Fruit fly (Drosophila melanogaster): ENCODE data around the gene TwdlG.

Gene TwdlG

DNA sequence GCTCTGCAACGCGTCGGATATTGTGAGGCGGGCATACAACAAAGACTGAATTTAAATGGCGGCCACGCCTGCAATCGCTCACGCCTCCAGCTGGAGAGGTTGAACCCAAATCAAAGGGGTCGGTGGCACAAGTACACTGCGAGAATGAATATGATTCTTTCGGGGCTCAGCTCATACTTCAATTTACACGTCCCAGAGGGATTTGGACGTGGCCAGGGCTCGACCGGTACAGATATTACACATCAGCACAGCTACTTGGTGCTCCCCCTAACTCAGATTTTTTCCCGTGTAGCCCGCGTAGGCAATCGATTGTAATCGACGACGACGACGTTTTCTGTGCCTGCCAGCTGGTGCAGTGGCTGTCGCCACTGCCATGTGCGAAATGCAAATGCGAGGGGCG, 37.1 kb downstream of the TwdlG start (continued):
- TF ChIP-seq CG17829 (tag; optimal IDR thresholded peaks at IDR 0.05) (peak; percentile 73), CG6683 (GFP tag; optimal IDR thresholded peaks at IDR 0.05) (no peak), Nf-YB (GFP tag; optimal IDR thresholded peaks at IDR 0.05) (peak; percentile 22), CG11560 (tag; IDR thresholded peaks at IDR 0.05) (peak; percentile 68; the same call in 2 of the 3 replicates), zen2 (GFP tag; IDR thresholded peaks at IDR 0.05; ENCODE audit: partially characterized antibody) (no peak), ase (GFP tag; IDR thresholded peaks at IDR 0.05) (peak; percentile 87), Jarid2 (GFP tag; optimal IDR thresholded peaks at IDR 0.05) (no peak), CG13775 (GFP tag; optimal IDR thresholded peaks at IDR 0.05) (peak; percentile 12), Hmx (GFP tag; optimal IDR thresholded peaks at IDR 0.05) (no peak), pb (GFP tag; optimal IDR thresholded peaks at IDR 0.05) (peak; percentile 76), crp (GFP tag; optimal IDR thresholded peaks at IDR 0.05) (peak in 1 of 2 experiments; percentile 25), wek (GFP tag; optimal IDR thresholded peaks at IDR 0.05) (peak; percentile 37), ci (GFP tag; IDR thresholded peaks at IDR 0.05) (peak; percentile 95), Hr78 (GFP tag; optimal IDR thresholded peaks at IDR 0.05) (peak in 1 of 2 experiments; percentile 78), MESR4 (GFP tag; optimal IDR thresholded peaks at IDR 0.05) (no peak), dmrt99B (tag; optimal IDR thresholded peaks at IDR 0.05) (peak; percentile 91), trem (tag; optimal IDR thresholded peaks at IDR 0.05) (peak; percentile 31), PHDP (tag; optimal IDR thresholded peaks at IDR 0.05) (peak; percentile 61), CG3281 (GFP tag; optimal IDR thresholded peaks at IDR 0.05) (peak; percentile 55), bigmax (GFP tag; optimal IDR thresholded peaks at IDR 0.05) (no peak), bsh (GFP tag; optimal IDR thresholded peaks at IDR 0.05) (peak; percentile 25 to 76), croc (GFP tag; conservative IDR thresholded peaks at IDR 0.05) (peak; percentile 74), sr (GFP tag; IDR thresholded peaks at IDR 0.05) (peak; percentile 89; the same call in 2 of the 3 replicates), CG17186 (GFP tag; optimal IDR thresholded peaks at IDR 0.05) (peak; percentile 44), B-H2 (GFP tag; optimal IDR thresholded peaks at IDR 0.05) (no peak), twi (tag; optimal IDR thresholded peaks at IDR 0.05) (no peak), trh (GFP tag; optimal IDR thresholded peaks at IDR 0.05) (peak; percentile 1), fu2 (GFP tag; optimal IDR thresholded peaks at IDR 0.05) (peak; percentile 61), CG10979 (tag; optimal IDR thresholded peaks at IDR 0.05) (peak; percentile 67), Optix (GFP tag; IDR thresholded peaks at IDR 0.05) (peak; percentile 87), sqz (GFP tag; optimal IDR thresholded peaks at IDR 0.05) (peak; percentile 8), CG30020 (tag; optimal IDR thresholded peaks at IDR 0.05) (no peak), Hmr (GFP tag; optimal IDR thresholded peaks at IDR 0.05) (peak; percentile 62), gcm (GFP tag; optimal IDR thresholded peaks at IDR 0.05) (peak; percentile 37), CG3838 (GFP tag; optimal IDR thresholded peaks at IDR 0.05) (no peak), toy (GFP tag; IDR thresholded peaks at IDR 0.05) (peak; percentile 61; the same call in 1 of the 2 replicates), sens-2 (GFP tag; IDR thresholded peaks at IDR 0.05) (peak; percentile 69), Neu2 (GFP tag; optimal IDR thresholded peaks at IDR 0.05; ENCODE audit: borderline replicate concordance) (no peak), Atf3 (GFP tag; optimal IDR thresholded peaks at IDR 0.05) (peak; percentile 63), sens (GFP tag) (peak; percentile 95), CG12299 (tag; optimal IDR thresholded peaks at IDR 0.05) (no peak), H2.0 (GFP tag; IDR thresholded peaks at IDR 0.05) (peak; percentile 85), CG16813 (GFP tag; IDR thresholded peaks at IDR 0.05; ENCODE audit: partially characterized antibody) (no peak), bcd (GFP tag; optimal IDR thresholded peaks at IDR 0.05) (peak; percentile 76), Fer1 (GFP tag; optimal IDR thresholded peaks at IDR 0.05) (peak; percentile 67), hth (optimal IDR thresholded peaks at IDR 0.05) (no peak), CG9437 (GFP tag; optimal IDR thresholded peaks at IDR 0.05) (peak; percentile 39), CG8281 (tag; optimal IDR thresholded peaks at IDR 0.05) (peak; percentile 36), CG8359 (GFP tag; optimal IDR thresholded peaks at IDR 0.05; ENCODE audit: borderline replicate concordance) (peak; percentile 42), ftz-f1 (GFP tag; optimal IDR thresholded peaks at IDR 0.05) (no peak)

Data from whole organism, embryonic.